Worm (Caenorhabditis elegans) whole organism, L3 larva: Measurements from ENCODE around the gene cho-1.

Experiments used
- ZK546.5 ChIP-seq: sonication (generic microtip); optimal IDR thresholded peaks from 2 replicates; lab custom pipeline; 2017; ENCODE audit warnings: missing biosample characterization, missing genetic modification characterization
- aly-2 ChIP-seq: fragments of 150-350 bp; optimal IDR thresholded peaks from 2 replicates; lab custom pipeline; 2014; ENCODE audit warnings: missing biosample characterization, missing genetic modification characterization
- egl-5 ChIP-seq: fragments of 150-350 bp; optimal IDR thresholded peaks from 2 replicates; lab custom pipeline; 2017; ENCODE audit warnings: missing biosample characterization, missing genetic modification reagents, missing genetic modification characterization, inconsistent platforms
- elt-3 ChIP-seq, 3 experiments: fragments of 150-350 bp in 1 of 3; sonication (generic microtip) in 2 of 3; optimal IDR thresholded peaks; 2 replicates in 2 of 3; 4 replicates in 1 of 3; lab custom pipeline; 2014 to 2017; ENCODE audit warnings: missing biosample characterization in 3 of 3, missing genetic modification characterization in 3 of 3
- jun-1 ChIP-seq: fragments of 150-350 bp; optimal IDR thresholded peaks from 2 replicates; lab custom pipeline; 2014; ENCODE audit warnings: missing biosample characterization, missing genetic modification reagents, missing genetic modification characterization
- lin-15B ChIP-seq: fragments of 150-350 bp; optimal IDR thresholded peaks from 2 replicates; lab custom pipeline; 2014; ENCODE audit warnings: missing biosample characterization, missing genetic modification characterization
- mdl-1 ChIP-seq: fragments of 150-350 bp; optimal IDR thresholded peaks from 2 replicates; lab custom pipeline; 2014; ENCODE audit warnings: missing biosample characterization, missing genetic modification characterization
- nhr-11 ChIP-seq: fragments of 150-350 bp; optimal IDR thresholded peaks from 2 replicates; lab custom pipeline; 2014; ENCODE audit warnings: missing biosample characterization, missing genetic modification characterization
- nhr-23 ChIP-seq: fragments of 150-350 bp; optimal IDR thresholded peaks from 2 replicates; lab custom pipeline; 2014; ENCODE audit warnings: missing biosample characterization, missing genetic modification reagents, missing genetic modification characterization
- snpc-4 ChIP-seq: fragments of 150-350 bp; optimal IDR thresholded peaks from 2 replicates; lab custom pipeline; 2014; ENCODE audit warnings: missing biosample characterization, missing genetic modification characterization
- unc-39 ChIP-seq: sonication (generic microtip); optimal IDR thresholded peaks from 4 replicates; lab custom pipeline; 2017; ENCODE audit warnings: missing biosample characterization, missing genetic modification characterization
- ztf-4 ChIP-seq: fragments of 150-350 bp; optimal IDR thresholded peaks from 2 replicates; lab custom pipeline; 2014; ENCODE audit warnings: missing biosample characterization, missing genetic modification characterization

DNA sequence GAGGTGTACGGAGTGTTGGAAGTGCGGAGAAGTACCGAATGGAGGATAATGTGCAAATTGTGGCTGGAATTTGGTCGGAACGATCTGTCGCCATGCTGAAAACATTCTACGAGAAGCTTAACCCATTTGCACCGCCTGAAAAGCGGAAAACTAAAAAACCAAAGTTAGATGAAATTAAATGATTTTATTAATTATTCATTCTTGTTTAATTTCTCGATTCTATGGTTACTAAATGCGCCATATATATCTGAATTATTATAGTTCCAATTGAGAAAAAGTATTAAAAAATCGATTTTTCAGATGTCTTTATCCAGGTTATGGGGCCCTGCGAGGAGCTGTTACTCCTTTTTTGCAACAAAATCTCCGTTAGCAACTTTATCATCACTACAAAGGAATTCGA lies 29.7 kb upstream of the cho-1 start, which contains the start of gene cox-11:
- TF ChIP-seq elt-3 (tag; optimal IDR thresholded peaks at IDR 0.05; lab: Kevin White, UChicago) (no peak), nhr-23 (tag; lab: Kevin White, UChicago) (no peak), snpc-4 (no peak), egl-5 (tag; lab: Kevin White, UChicago) (no peak), lin-15B (tag; lab: Kevin White, UChicago) (no peak), aly-2 (tag; lab: Kevin White, UChicago) (no peak), mdl-1 (tag; lab: Kevin White, UChicago) (no peak), ZK546.5 (tag; lab: Kevin White, UChicago) (no peak), jun-1 (tag; lab: Kevin White, UChicago) (no peak), ztf-4 (tag; lab: Kevin White, UChicago) (no peak), nhr-11 (tag; lab: Kevin White, UChicago) (no peak), unc-39 (no peak)
